Worm (Caenorhabditis elegans): ENCODE measurements around the gene mel-32.

- TF ChIP-seq nhr-28 (tag; optimal IDR thresholded peaks at IDR 0.05) (no peak), pha-4 (GFP tag; IDR thresholded peaks at IDR 0.05) (no peak), pha-4 (tag; optimal IDR thresholded peaks at IDR 0.05) (no peak), lin-13 (GFP tag; optimal IDR thresholded peaks at IDR 0.05) (no peak), aly-2 (tag; optimal IDR thresholded peaks at IDR 0.05) (no peak), dmd-9 (GFP tag; IDR thresholded peaks at IDR 0.05) (no peak)
Observed at ce11 chrIII:6488916-6489315, 46.1 kb upstream of the mel-32 start.
